Fruit fly (Drosophila melanogaster) whole organism, embryonic: Measurements from ENCODE around the gene Pp1-13C.

Source experiments
- ATbp ChIP-seq: fragments of 200-800 bp; sonication (Bioruptor generic); optimal IDR thresholded peaks from 2 replicates; lab custom pipeline; 2017; ENCODE audit warnings: missing biosample characterization, mild to moderate bottlenecking, missing genetic modification characterization, missing genetic modification reagents
- Abd-B ChIP-seq: fragments of 200-800 bp; sonication (Bioruptor generic); optimal IDR thresholded peaks from 2 replicates; lab custom pipeline; 2018; ENCODE audit warnings: missing biosample characterization, mild to moderate bottlenecking, missing genetic modification characterization, moderate library complexity
- Ada2b ChIP-seq: fragments of 200-800 bp; sonication (Bioruptor generic); IDR thresholded peaks from 2 replicates; pipeline ENCODE4 v1.3.6; 2022; ENCODE audit warnings: missing biosample characterization, missing genetic modification characterization
- Aef1 ChIP-seq: fragments of 200-800 bp; sonication (Bioruptor generic); IDR thresholded peaks from 3 replicates; pipeline ENCODE4 v1.3.6; 2022; ENCODE audit warnings: missing biosample characterization, missing genetic modification characterization
- Bgb ChIP-seq: fragments of 200-800 bp; sonication (Bioruptor generic); IDR thresholded peaks from 2 replicates; pipeline ENCODE4 v1.3.6; 2022; ENCODE audit warnings: missing biosample characterization, missing genetic modification characterization; ENCODE audit not compliant: partially characterized antibody
- CG11695 ChIP-seq: fragments of 200-800 bp; sonication (Bioruptor generic); IDR thresholded peaks from 3 replicates; pipeline ENCODE4 v1.3.6; 2022; ENCODE audit warnings: missing biosample characterization, missing genetic modification characterization
- CG12219 ChIP-seq: fragments of 200-800 bp; sonication (Bioruptor generic); optimal IDR thresholded peaks from 3 replicates; lab custom pipeline; 2018; ENCODE audit warnings: missing biosample characterization, mild to moderate bottlenecking, missing genetic modification characterization
- CG12391 ChIP-seq: fragments of 200-800 bp; sonication (Bioruptor generic); optimal IDR thresholded peaks from 3 replicates; lab custom pipeline; 2018; ENCODE audit warnings: missing biosample characterization, mild to moderate bottlenecking, missing genetic modification characterization, moderate library complexity
- CG13424 ChIP-seq: fragments of 200-800 bp; sonication (Bioruptor generic); optimal IDR thresholded peaks from 2 replicates; lab custom pipeline; 2019; ENCODE audit warnings: missing biosample characterization, mild to moderate bottlenecking, missing genetic modification characterization, moderate library complexity
- CG15269 ChIP-seq: fragments of 200-800 bp; sonication (Bioruptor generic); optimal IDR thresholded peaks from 2 replicates; lab custom pipeline; 2018; ENCODE audit warnings: missing biosample characterization, mild to moderate bottlenecking, missing genetic modification characterization, moderate library complexity
- CG16779 ChIP-seq: fragments of 200-800 bp; sonication (Bioruptor generic); IDR thresholded peaks from 2 replicates; pipeline ENCODE4 v1.3.6; 2022; ENCODE audit warnings: missing biosample characterization, missing genetic modification characterization
- CG16813 ChIP-seq: fragments of 200-800 bp; sonication (Bioruptor generic); IDR thresholded peaks from 3 replicates; pipeline ENCODE4 v1.3.6; 2022; ENCODE audit warnings: missing biosample characterization, missing genetic modification characterization; ENCODE audit not compliant: partially characterized antibody
- CG17361 ChIP-seq: fragments of 200-800 bp; sonication (Bioruptor generic); IDR thresholded peaks from 3 replicates; pipeline ENCODE4 v1.3.6; 2022; ENCODE audit warnings: missing biosample characterization, missing genetic modification characterization
- CG17385 ChIP-seq: fragments of 200-800 bp; sonication (Bioruptor generic); optimal IDR thresholded peaks from 3 replicates; lab custom pipeline; 2018; ENCODE audit warnings: missing biosample characterization, mild to moderate bottlenecking, missing genetic modification characterization
- CG18262 ChIP-seq: fragments of 200-800 bp; optimal IDR thresholded peaks from 3 replicates; lab custom pipeline; 2019; ENCODE audit warnings: missing biosample characterization, mild to moderate bottlenecking, missing genetic modification characterization, moderate library complexity
- CG2678 ChIP-seq: fragments of 200-800 bp; sonication (Bioruptor generic); optimal IDR thresholded peaks from 3 replicates; lab custom pipeline; 2019; ENCODE audit warnings: missing biosample characterization, mild to moderate bottlenecking, missing genetic modification characterization, moderate library complexity
- CG2712 ChIP-seq: fragments of 200-800 bp; optimal IDR thresholded peaks from 3 replicates; lab custom pipeline; 2019; ENCODE audit warnings: missing biosample characterization, mild to moderate bottlenecking, missing genetic modification characterization, moderate library complexity
- CG31441 ChIP-seq: fragments of 200-800 bp; sonication (Bioruptor generic); IDR thresholded peaks from 2 replicates; pipeline ENCODE4 v1.3.6; 2022; ENCODE audit warnings: missing biosample characterization, missing genetic modification characterization
- CG6689 ChIP-seq: fragments of 200-800 bp; sonication (Bioruptor generic); IDR thresholded peaks from 2 replicates; pipeline ENCODE4 v1.3.6; 2022; ENCODE audit warnings: missing biosample characterization, missing genetic modification characterization
- CG7839 ChIP-seq: fragments of 200-800 bp; sonication (Bioruptor generic); optimal IDR thresholded peaks from 3 replicates; lab custom pipeline; 2018; ENCODE audit warnings: missing biosample characterization, mild to moderate bottlenecking, missing genetic modification characterization, moderate library complexity
- CG7963 ChIP-seq: fragments of 200-800 bp; sonication (Bioruptor generic); IDR thresholded peaks from 3 replicates; pipeline ENCODE4 v1.3.6; 2022; ENCODE audit warnings: missing biosample characterization, missing genetic modification characterization; ENCODE audit not compliant: partially characterized antibody
- CG8388 ChIP-seq: fragments of 200-800 bp; sonication (Bioruptor generic); optimal IDR thresholded peaks from 2 replicates; lab custom pipeline; 2019; ENCODE audit warnings: missing biosample characterization, mild to moderate bottlenecking, missing genetic modification characterization, moderate library complexity
- CoRest ChIP-seq: fragments of 200-800 bp; sonication (Bioruptor generic); optimal IDR thresholded peaks from 3 replicates; lab custom pipeline; 2018; ENCODE audit warnings: missing biosample characterization, mild to moderate bottlenecking, missing genetic modification characterization, moderate library complexity
- Fer3 ChIP-seq: fragments of 200-800 bp; sonication (Bioruptor generic); optimal IDR thresholded peaks from 2 replicates; lab custom pipeline; 2018; ENCODE audit warnings: missing biosample characterization, mild to moderate bottlenecking, missing genetic modification characterization, moderate library complexity
- Hr51 ChIP-seq, 2 experiments: fragments of 200-800 bp; sonication (Bioruptor generic); optimal IDR thresholded peaks; 2 replicates in 1 of 2; 3 replicates in 1 of 2; lab custom pipeline; 2016 to 2018; ENCODE audit warnings: missing biosample characterization in 2 of 2, missing genetic modification characterization in 2 of 2, mild to moderate bottlenecking in 1 of 2, moderate library complexity in 1 of 2
- PHDP ChIP-seq: fragments of 200-800 bp; sonication (Bioruptor generic); optimal IDR thresholded peaks from 3 replicates; lab custom pipeline; 2018; ENCODE audit warnings: missing biosample characterization, mild to moderate bottlenecking, missing genetic modification characterization, moderate library complexity
- Sox100B ChIP-seq: fragments of 200-800 bp; sonication (Bioruptor generic); optimal IDR thresholded peaks from 3 replicates; lab custom pipeline; 2018; ENCODE audit warnings: missing biosample characterization, mild to moderate bottlenecking, missing genetic modification characterization
- Sox102F ChIP-seq: fragments of 200-800 bp; sonication (Bioruptor generic); optimal IDR thresholded peaks from 2 replicates; lab custom pipeline; 2018; ENCODE audit warnings: missing biosample characterization, mild to moderate bottlenecking, missing genetic modification characterization, moderate library complexity
- TFAM ChIP-seq: fragments of 200-800 bp; sonication (Bioruptor generic); optimal IDR thresholded peaks from 2 replicates; lab custom pipeline; 2017; ENCODE audit warnings: missing biosample characterization, missing genetic modification characterization, inconsistent platforms
- Xbp1 ChIP-seq: fragments of 200-800 bp; sonication (Bioruptor generic); optimal IDR thresholded peaks from 3 replicates; lab custom pipeline; 2016; ENCODE audit warnings: missing biosample characterization, mild to moderate bottlenecking, missing genetic modification characterization
- Xrp1 ChIP-seq: fragments of 200-800 bp; sonication (Bioruptor generic); IDR thresholded peaks from 2 replicates; pipeline ENCODE4 v1.3.6; 2022; ENCODE audit warnings: missing biosample characterization, missing genetic modification characterization
- ara ChIP-seq: fragments of 200-800 bp; sonication (Bioruptor generic); IDR thresholded peaks from 2 replicates; pipeline ENCODE4 v1.3.6; 2022; ENCODE audit warnings: missing biosample characterization, missing genetic modification characterization
- dimm ChIP-seq: fragments of 200-800 bp; sonication (Bioruptor generic); IDR thresholded peaks from 2 replicates; pipeline ENCODE4 v1.3.6; 2022; ENCODE audit warnings: missing biosample characterization, missing genetic modification characterization
- dpn ChIP-seq, 2 experiments: fragments of 200-800 bp; sonication (Bioruptor generic); optimal IDR thresholded peaks; 3 replicates each; lab custom pipeline; 2016; ENCODE audit warnings: missing biosample characterization in 2 of 2, missing genetic modification characterization in 2 of 2
- gem ChIP-seq: fragments of 200-800 bp; sonication (Bioruptor generic); optimal IDR thresholded peaks from 2 replicates; lab custom pipeline; 2019; ENCODE audit warnings: missing biosample characterization, mild to moderate bottlenecking, missing genetic modification characterization, moderate library complexity
- grau ChIP-seq: fragments of 200-800 bp; optimal IDR thresholded peaks from 3 replicates; lab custom pipeline; 2019; ENCODE audit warnings: missing biosample characterization, mild to moderate bottlenecking, missing genetic modification characterization, moderate library complexity
- hkb ChIP-seq, 2 experiments: fragments of 200-800 bp in 1 of 2; fragments of >200 bp in 1 of 2; sonication (Bioruptor generic) in 1 of 2; IDR thresholded peaks in 1 of 2; optimal IDR thresholded peaks in 1 of 2; 2 replicates each; pipeline versions ENCODE4 v1.3.6 to Lab custom; 2017 to 2022; ENCODE audit warnings: missing biosample characterization in 1 of 2, missing genetic modification characterization in 1 of 2
- knrl ChIP-seq: fragments of 200-800 bp; sonication (Bioruptor generic); IDR thresholded peaks from 3 replicates; pipeline ENCODE4 v1.3.6; 2022; ENCODE audit warnings: missing biosample characterization, missing genetic modification characterization; ENCODE audit not compliant: partially characterized antibody
- lmd ChIP-seq: fragments of 200-800 bp; sonication (Bioruptor generic); IDR thresholded peaks from 2 replicates; pipeline ENCODE4 v1.3.6; 2022; ENCODE audit warnings: missing biosample characterization, missing genetic modification characterization
- nmo ChIP-seq: fragments of 200-800 bp; sonication (Bioruptor generic); optimal IDR thresholded peaks from 2 replicates; lab custom pipeline; 2018; ENCODE audit warnings: missing biosample characterization, mild to moderate bottlenecking, missing genetic modification characterization, moderate library complexity
- org-1 ChIP-seq: fragments of 200-800 bp; sonication (Bioruptor generic); optimal IDR thresholded peaks from 2 replicates; lab custom pipeline; 2017; ENCODE audit warnings: missing biosample characterization, missing genetic modification characterization
- phol ChIP-seq: fragments of 200-800 bp; sonication (Bioruptor generic); optimal IDR thresholded peaks from 3 replicates; lab custom pipeline; 2018; ENCODE audit warnings: missing biosample characterization, mild to moderate bottlenecking, missing genetic modification characterization, moderate library complexity
- pum ChIP-seq: fragments of 200-800 bp; sonication (Bioruptor generic); optimal IDR thresholded peaks from 2 replicates; lab custom pipeline; 2016; ENCODE audit warnings: missing biosample characterization, missing genetic modification characterization
- row ChIP-seq: fragments of 200-800 bp; sonication (Bioruptor generic); IDR thresholded peaks from 3 replicates; pipeline ENCODE4 v1.3.6; 2022; ENCODE audit warnings: missing biosample characterization, missing genetic modification characterization
- slbo ChIP-seq: fragments of 200-800 bp; sonication (Bioruptor generic); IDR thresholded peaks from 2 replicates; pipeline ENCODE4 v1.3.6; 2022; ENCODE audit warnings: missing biosample characterization, missing genetic modification characterization
- tap ChIP-seq: fragments of 200-800 bp; optimal IDR thresholded peaks from 3 replicates; lab custom pipeline; 2019; ENCODE audit warnings: missing biosample characterization, mild to moderate bottlenecking, missing genetic modification characterization, moderate library complexity
- tgo ChIP-seq: fragments of 200-800 bp; sonication (Bioruptor generic); IDR thresholded peaks from 3 replicates; pipeline ENCODE4 v1.3.6; 2022; ENCODE audit warnings: missing biosample characterization, missing genetic modification characterization
- unpg ChIP-seq: fragments of 200-800 bp; sonication (Bioruptor generic); optimal IDR thresholded peaks from 3 replicates; lab custom pipeline; 2018; ENCODE audit warnings: missing biosample characterization, mild to moderate bottlenecking, missing genetic modification characterization, moderate library complexity
- usp ChIP-seq: fragments of >200 bp; optimal IDR thresholded peaks from 2 replicates; lab custom pipeline; 2017; ENCODE audit warnings: missing biosample characterization, missing genetic modification characterization

Pp1-13C gene

dm6 chrX:15309918-15310317 lies 50.9 kb downstream of the Pp1-13C start:
- TF ChIP-seq CoRest (tag; lab: Kevin White, UChicago) (peak; percentile 24), CG17385 (peak; percentile 11), org-1 (no peak), TFAM (GFP tag; lab: Kevin White, UChicago) (no peak), CG17361 (GFP tag; lab: Robert Waterston, UW) (0 out of 3 replicates have a peak, but pooled peaks have one; percentile 30), CG7963 (GFP tag; lab: Robert Waterston, UW) (no peak), ara (GFP tag; lab: Robert Waterston, UW) (no peak), dimm (GFP tag; lab: Robert Waterston, UW) (no peak), CG12391 (peak; percentile 11), Xrp1 (GFP tag; lab: Robert Waterston, UW) (peak; percentile 32; the same call in 1 of the 2 replicates), CG6689 (GFP tag; lab: Robert Waterston, UW) (0 out of 2 replicates have a peak, but pooled peaks have one; percentile 13), phol (tag; lab: Kevin White, UChicago) (peak; percentile 6), CG18262 (tag; lab: Kevin White, UChicago) (peak; percentile 1), CG2712 (peak; percentile 29), CG2678 (tag; lab: Kevin White, UChicago) (peak; percentile 53), dpn (GFP tag; optimal IDR thresholded peaks at IDR 0.05; lab: Kevin White, UChicago) (peak in 1 of 2 experiments; percentile 6), gem (tag; lab: Kevin White, UChicago) (peak; percentile 55), knrl (GFP tag; lab: Robert Waterston, UW) (no peak), Sox100B (GFP tag; lab: Kevin White, UChicago) (no peak), unpg (peak; percentile 32), slbo (GFP tag; lab: Robert Waterston, UW) (peak; percentile 12; the same call in 1 of the 2 replicates), CG12219 (GFP tag; lab: Kevin White, UChicago) (no peak), CG13424 (peak; percentile 36), Fer3 (tag; lab: Kevin White, UChicago) (peak; percentile 8), CG31441 (GFP tag; lab: Robert Waterston, UW) (peak; percentile 36), CG7839 (peak; percentile 40), Xbp1 (GFP tag; lab: Kevin White, UChicago) (peak; percentile 17), PHDP (tag; lab: Kevin White, UChicago) (peak; percentile 31), Bgb (GFP tag; lab: Robert Waterston, UW) (no peak), CG16779 (GFP tag; lab: Robert Waterston, UW) (no peak), hkb (optimal IDR thresholded peaks at IDR 0.05; lab: Kevin White, UChicago) (no peak), hkb (GFP tag; IDR thresholded peaks at IDR 0.05; lab: Robert Waterston, UW) (peak; percentile 30; the same call in 1 of the 2 replicates), lmd (GFP tag; lab: Robert Waterston, UW) (peak; percentile 9; the same call in 1 of the 2 replicates), nmo (GFP tag; lab: Kevin White, UChicago) (peak; percentile 2), Aef1 (GFP tag; lab: Robert Waterston, UW) (0 out of 3 replicates have a peak, but pooled peaks have one; percentile 18), usp (GFP tag; lab: Kevin White, UChicago) (no peak), Hr51 (GFP tag; optimal IDR thresholded peaks at IDR 0.05; lab: Kevin White, UChicago) (peak in 1 of 2 experiments; percentile 68), CG8388 (peak; percentile 3), ATbp (GFP tag; lab: Kevin White, UChicago) (no peak), CG16813 (no peak), grau (peak; percentile 39), Sox102F (peak; percentile 54), tap (tag; lab: Kevin White, UChicago) (peak; percentile 30), row (GFP tag; lab: Robert Waterston, UW) (peak; percentile 61), CG11695 (GFP tag; lab: Robert Waterston, UW) (peak; percentile 46; the same call in 1 of the 3 replicates), Abd-B (peak; percentile 53), pum (GFP tag; lab: Kevin White, UChicago) (no peak), CG15269 (tag; lab: Kevin White, UChicago) (peak; percentile 48), Ada2b (GFP tag; lab: Robert Waterston, UW) (peak; percentile 42; the same call in 1 of the 2 replicates), tgo (GFP tag; lab: Robert Waterston, UW) (peak; percentile 30; the same call in 1 of the 3 replicates)
